Fruit fly (Drosophila melanogaster) S2 (cell line): ENCODE results near the gene scpr-A.

Experiments
- CG8478 ChIP-seq: fragments of >200 bp; optimal IDR thresholded peaks from 2 replicates; lab custom pipeline; 2018
- CTCF ChIP-seq, 2 experiments: fragments of >200 bp; optimal IDR thresholded peaks; 2 replicates each; lab custom pipeline; 2018

- TF ChIP-seq CTCF (optimal IDR thresholded peaks at IDR 0.05; lab: Kevin White, UChicago) (no peak), CG8478 (lab: Kevin White, UChicago) (no peak)
These were observed 16.6 kb downstream of the scpr-A start for dm6 chr3R:11257537-11257936.
